Worm (Caenorhabditis elegans) whole organism, L1 larva: ENCODE measurements around the gene F46H5.4.
A peak's percentile ranks its signal among the peaks of the same experiment; 100 is the strongest.

ENCODE experiments used
- C04F5.9 ChIP-seq: sonication (generic microtip); optimal IDR thresholded peaks from 2 replicates; lab custom pipeline; 2016; ENCODE audit warnings: missing genetic modification characterization, missing compliant biosample characterization
- C34B4.2 ChIP-seq: sonication (generic microtip); optimal IDR thresholded peaks from 2 replicates; lab custom pipeline; 2017; ENCODE audit warnings: mild to moderate bottlenecking, missing genetic modification characterization, missing compliant biosample characterization
- F16B12.6 ChIP-seq: fragments of 150-350 bp; optimal IDR thresholded peaks from 2 replicates; lab custom pipeline; 2014; ENCODE audit warnings: missing biosample characterization, missing genetic modification characterization
- alr-1 ChIP-seq: fragments of 200-800 bp; sonication (Bioruptor generic); optimal IDR thresholded peaks from 2 replicates; lab custom pipeline; 2018; ENCODE audit warnings: borderline replicate concordance, mild to moderate bottlenecking, missing genetic modification characterization, missing compliant biosample characterization
- aly-2 ChIP-seq: fragments of 150-350 bp; optimal IDR thresholded peaks from 2 replicates; lab custom pipeline; 2014; ENCODE audit warnings: missing biosample characterization, missing genetic modification characterization
- ama-1 ChIP-seq: fragments of 150-350 bp; optimal IDR thresholded peaks from 2 replicates; lab custom pipeline; 2014
- blmp-1 ChIP-seq: fragments of 150-350 bp; optimal IDR thresholded peaks from 2 replicates; lab custom pipeline; 2014; ENCODE audit warnings: missing biosample characterization, missing genetic modification characterization
- ceh-82 ChIP-seq, 3 experiments: fragments of 150-350 bp in 1 of 3; sonication (generic microtip) in 2 of 3; optimal IDR thresholded peaks; 2 replicates each; lab custom pipeline; 2014 to 2017; ENCODE audit warnings: missing biosample characterization in 3 of 3, missing genetic modification characterization in 3 of 3
- ceh-90 ChIP-seq: sonication (generic microtip); optimal IDR thresholded peaks from 2 replicates; lab custom pipeline; 2016; ENCODE audit warnings: missing genetic modification characterization, missing compliant biosample characterization
- efl-3 ChIP-seq: fragments of 200-800 bp; sonication (Bioruptor generic); optimal IDR thresholded peaks from 2 replicates; lab custom pipeline; 2018; ENCODE audit warnings: mild to moderate bottlenecking, missing genetic modification characterization, missing compliant biosample characterization
- ets-5 ChIP-seq: fragments of 200-800 bp; sonication (Bioruptor generic); IDR thresholded peaks from 2 replicates; pipeline ENCODE4 v1.3.6; 2022; ENCODE audit warnings: missing genetic modification characterization, missing compliant biosample characterization
- hpl-2 ChIP-seq: fragments of 150-350 bp; optimal IDR thresholded peaks from 2 replicates; lab custom pipeline; 2014; ENCODE audit warnings: missing biosample characterization, missing genetic modification reagents, missing genetic modification characterization
- isw-1 ChIP-seq: fragments of 200-800 bp; sonication (Bioruptor generic); IDR thresholded peaks from 2 replicates; pipeline ENCODE4 v1.3.6; 2022; ENCODE audit warnings: missing genetic modification characterization, missing compliant biosample characterization
- lin-14 ChIP-seq: fragments of 200-800 bp; sonication (Bioruptor generic); optimal IDR thresholded peaks from 2 replicates; lab custom pipeline; 2018; ENCODE audit warnings: mild to moderate bottlenecking, missing genetic modification characterization, moderate library complexity, missing compliant biosample characterization
- lin-35 ChIP-seq, 2 experiments: fragments of 150-350 bp; optimal IDR thresholded peaks; 2 replicates each; lab custom pipeline; 2014; ENCODE audit warnings: missing biosample characterization in 2 of 2, missing genetic modification characterization in 2 of 2, missing genetic modification reagents in 2 of 2
- lsy-2 ChIP-seq, 2 experiments: fragments of 150-350 bp; optimal IDR thresholded peaks; 2 replicates each; lab custom pipeline; 2014; ENCODE audit warnings: missing biosample characterization in 2 of 2, missing genetic modification characterization in 2 of 2
- mab-9 ChIP-seq: fragments of 200-800 bp; sonication (Bioruptor generic); IDR thresholded peaks from 2 replicates; pipeline ENCODE4 v1.3.6; 2022; ENCODE audit warnings: missing genetic modification reagents, missing genetic modification characterization, missing compliant biosample characterization
- mef-2 ChIP-seq: fragments of 150-350 bp; optimal IDR thresholded peaks from 2 replicates; lab custom pipeline; 2014; ENCODE audit warnings: missing biosample characterization, missing genetic modification characterization
- mep-1 ChIP-seq: fragments of 150-350 bp; optimal IDR thresholded peaks from 2 replicates; lab custom pipeline; 2014; ENCODE audit warnings: missing biosample characterization, missing genetic modification characterization
- nhr-11 ChIP-seq: fragments of 150-350 bp; optimal IDR thresholded peaks from 2 replicates; lab custom pipeline; 2014; ENCODE audit warnings: missing biosample characterization, missing genetic modification characterization
- nhr-19 ChIP-seq: fragments of 200-800 bp; sonication (Bioruptor generic); conservative IDR thresholded peaks from 2 replicates; pipeline ENCODE4 v1.3.6; 2022; ENCODE audit warnings: missing genetic modification characterization, missing compliant biosample characterization
- nhr-20 ChIP-seq: sonication (generic microtip); optimal IDR thresholded peaks from 2 replicates; lab custom pipeline; 2016; ENCODE audit warnings: mild to moderate bottlenecking, missing genetic modification characterization, missing compliant biosample characterization
- nhr-28 ChIP-seq: fragments of 150-350 bp; optimal IDR thresholded peaks from 2 replicates; lab custom pipeline; 2014; ENCODE audit warnings: missing biosample characterization, missing genetic modification characterization
- nhr-71 ChIP-seq: sonication (generic microtip); optimal IDR thresholded peaks from 2 replicates; lab custom pipeline; 2016; ENCODE audit warnings: mild to moderate bottlenecking, missing genetic modification characterization, moderate library complexity, missing compliant biosample characterization
- nhr-77 ChIP-seq: fragments of 150-350 bp; optimal IDR thresholded peaks from 2 replicates; lab custom pipeline; 2014; ENCODE audit warnings: missing biosample characterization, missing genetic modification characterization
- nhr-85 ChIP-seq: sonication (generic microtip); peaks from one replicate; lab custom pipeline; 2016; ENCODE audit warnings: missing genetic modification characterization, inconsistent platforms, missing compliant biosample characterization
- pqm-1 ChIP-seq: sonication (generic microtip); optimal IDR thresholded peaks from 3 replicates; lab custom pipeline; 2017; ENCODE audit warnings: missing biosample characterization, missing genetic modification characterization
- rnt-1 ChIP-seq: sonication (generic microtip); optimal IDR thresholded peaks from 2 replicates; lab custom pipeline; 2016; ENCODE audit warnings: mild to moderate bottlenecking, missing genetic modification characterization, moderate library complexity, missing compliant biosample characterization
- sox-4 ChIP-seq: sonication (generic microtip); optimal IDR thresholded peaks from 2 replicates; lab custom pipeline; 2016; ENCODE audit warnings: missing genetic modification characterization, missing compliant biosample characterization
- sptf-1 ChIP-seq: fragments of 150-350 bp; optimal IDR thresholded peaks from 2 replicates; lab custom pipeline; 2014; ENCODE audit warnings: missing biosample characterization, missing genetic modification characterization
- tbx-2 ChIP-seq: sonication (generic microtip); optimal IDR thresholded peaks from 2 replicates; lab custom pipeline; 2016; ENCODE audit warnings: missing genetic modification characterization, missing compliant biosample characterization
- unc-130 ChIP-seq: fragments of 150-350 bp; optimal IDR thresholded peaks from 2 replicates; lab custom pipeline; 2017; ENCODE audit warnings: missing biosample characterization, missing genetic modification characterization, inconsistent platforms
- unc-86 ChIP-seq: sonication (generic microtip); optimal IDR thresholded peaks from 2 replicates; lab custom pipeline; 2016; ENCODE audit warnings: missing genetic modification characterization, missing compliant biosample characterization
- xbp-1 ChIP-seq: sonication (generic microtip); optimal IDR thresholded peaks from 2 replicates; lab custom pipeline; 2016; ENCODE audit warnings: missing genetic modification characterization, missing compliant biosample characterization
- zip-4 ChIP-seq: fragments of 200-800 bp; sonication (Bioruptor generic); optimal IDR thresholded peaks from 2 replicates; lab custom pipeline; 2018; ENCODE audit warnings: mild to moderate bottlenecking, missing genetic modification characterization, moderate library complexity, missing compliant biosample characterization
- ztf-11 ChIP-seq, 2 experiments: sonication (generic microtip); optimal IDR thresholded peaks; 2 replicates each; lab custom pipeline; 2016 to 2017; ENCODE audit warnings: missing genetic modification characterization in 2 of 2, missing biosample characterization in 1 of 2, missing compliant biosample characterization in 1 of 2
- ztf-4 ChIP-seq: fragments of 150-350 bp; optimal IDR thresholded peaks from 2 replicates; lab custom pipeline; 2014; ENCODE audit warnings: missing biosample characterization, missing genetic modification characterization

F46H5.4 gene

DNA sequence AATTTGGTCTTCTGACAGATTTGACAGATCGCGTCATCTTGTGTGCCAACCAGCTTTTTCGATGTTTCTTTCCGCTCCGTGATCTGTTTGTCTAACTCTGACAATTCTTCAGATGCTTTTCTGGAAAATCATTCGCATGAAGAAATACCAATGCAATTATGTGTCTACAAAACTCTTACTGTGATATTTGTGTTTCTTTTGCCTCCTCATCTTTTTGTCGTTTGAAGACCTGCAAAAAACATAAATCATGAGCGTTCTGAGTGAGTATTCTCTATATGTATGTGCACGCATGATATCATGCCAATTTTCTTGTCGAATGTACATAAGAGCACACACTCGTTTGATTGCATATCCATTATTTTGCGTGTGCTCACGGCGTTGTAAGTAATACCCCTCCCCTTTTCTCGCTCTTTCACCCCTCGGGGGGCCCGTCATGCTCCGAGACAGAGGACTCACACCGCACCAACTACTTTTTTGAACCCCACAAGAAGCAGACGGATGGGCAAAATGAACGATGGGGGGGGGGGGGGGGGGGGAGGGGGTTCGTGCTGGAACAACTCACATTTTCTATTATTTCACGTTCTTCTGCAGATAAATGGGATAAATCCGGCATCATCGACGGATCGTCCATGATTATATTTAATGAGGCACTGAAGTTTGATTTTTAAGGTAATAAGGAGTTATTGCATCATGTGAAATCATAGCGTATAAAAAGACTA, 25.4 kb upstream of the F46H5.4 start, which contains the start of gene unc-10:
Gene unc-10 (minus strand): TSS at position 652 of the 719 bp plus-strand sequence.
- TF ChIP-seq alr-1 (tag; lab: Kevin White, UChicago) = no peak
- TF ChIP-seq lin-35 (GFP tag; optimal IDR thresholded peaks at IDR 0.05; lab: Kevin White, UChicago) = no peak
- no peak for TF ChIP-seq ztf-11 (tag; optimal IDR thresholded peaks at IDR 0.05; lab: Kevin White, UChicago)
- no peak for TF ChIP-seq C04F5.9
- no peak for TF ChIP-seq nhr-77 (tag; lab: Kevin White, UChicago)
- no peak for TF ChIP-seq unc-130 (tag; lab: Kevin White, UChicago)
- no peak for TF ChIP-seq isw-1 (GFP tag; lab: Robert Waterston, UW)
- TF ChIP-seq mep-1 = no peak
- TF ChIP-seq aly-2 (tag; lab: Kevin White, UChicago) = no peak

ce11 chrX:7278095-7278494, 23.7 kb upstream of the F46H5.4 start:
- TF ChIP-seq nhr-85 (tag; lab: Kevin White, UChicago) = no peak
- TF ChIP-seq, all 84 proteins: peak for 0

DNA sequence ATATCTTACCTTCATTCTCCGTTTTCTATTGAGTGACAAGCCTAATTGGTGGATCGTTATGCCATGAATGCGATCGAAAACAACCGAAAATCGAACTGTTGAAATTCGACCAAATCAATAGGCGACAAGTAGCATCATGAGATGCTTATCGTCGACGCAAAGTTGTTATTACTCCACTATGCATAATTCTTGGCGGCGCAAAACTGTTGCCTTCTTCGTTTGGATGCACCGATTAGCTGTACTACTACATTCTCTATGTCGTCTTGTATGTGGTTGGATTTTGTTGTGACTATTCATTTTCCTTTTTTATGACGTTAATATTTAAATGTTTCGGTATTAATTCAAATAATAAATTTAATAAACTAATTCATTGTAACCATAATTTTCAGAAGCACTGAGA, 17.6 kb upstream of the F46H5.4 start, which contains the start of gene F46H5.11:
Gene F46H5.11 (minus strand): TSS at position 101 of the 400 bp plus-strand sequence.
- no peak for TF ChIP-seq ztf-4
- TF ChIP-seq xbp-1 (tag; lab: Kevin White, UChicago) = no peak
- no peak for TF ChIP-seq lsy-2 (tag; optimal IDR thresholded peaks at IDR 0.05; lab: Kevin White, UChicago)
- TF ChIP-seq tbx-2 (tag; lab: Kevin White, UChicago) = no peak
- no peak for TF ChIP-seq nhr-28 (tag; lab: Kevin White, UChicago)
- no peak for TF ChIP-seq ceh-90 (tag; lab: Kevin White, UChicago)
- no peak for TF ChIP-seq pqm-1 (tag; lab: Kevin White, UChicago)
- TF ChIP-seq ama-1 (lab: Kevin White, UChicago) = no peak
- TF ChIP-seq nhr-19 (GFP tag; lab: Robert Waterston, UW) = no peak
- TF ChIP-seq rnt-1 = no peak
- no peak for TF ChIP-seq F16B12.6 (tag; lab: Kevin White, UChicago)
- TF ChIP-seq nhr-11 = no peak
- TF ChIP-seq ceh-82 (tag; optimal IDR thresholded peaks at IDR 0.05; lab: Kevin White, UChicago) = no peak
- TF ChIP-seq, all 84 proteins: peak for 0

- TF ChIP-seq zip-4 = no peak
- peak; percentile 22 for TF ChIP-seq blmp-1 (tag; lab: Kevin White, UChicago)
Observed at ce11 chrX:7269379-7269778, 15.0 kb upstream of the F46H5.4 start, which contains the start of gene grd-7. grd-7 (minus strand) TSS chrX:7269479.

DNA sequence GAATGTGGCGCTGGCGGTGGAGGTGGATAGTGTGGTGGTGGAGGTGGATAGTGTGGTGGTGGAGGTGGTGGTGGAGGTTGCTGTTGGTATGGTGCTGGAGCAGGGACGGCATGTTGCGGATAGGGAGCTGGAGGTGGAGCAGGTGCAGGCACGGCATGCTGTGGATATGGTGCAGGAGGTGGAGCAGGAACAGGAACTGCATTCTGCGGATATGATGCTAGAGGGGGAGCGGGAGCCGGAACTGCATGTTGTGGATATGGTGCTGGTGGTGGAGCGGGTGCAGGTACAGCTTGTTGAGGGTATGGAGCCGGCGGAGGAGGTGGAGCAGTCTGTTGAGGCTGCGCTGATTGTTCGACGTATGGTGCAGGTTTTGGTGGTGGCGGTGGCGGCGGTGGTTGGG, 14.6 kb upstream of the F46H5.4 start:
- TF ChIP-seq sox-4 (tag; lab: Kevin White, UChicago) (no peak), nhr-20 (tag; lab: Kevin White, UChicago) (no peak), sptf-1 (tag; lab: Kevin White, UChicago) (no peak), nhr-71 (tag; lab: Kevin White, UChicago) (no peak), mef-2 (tag; lab: Kevin White, UChicago) (no peak), C34B4.2 (tag; lab: Kevin White, UChicago) (no peak), pqm-1 (tag; lab: Kevin White, UChicago) (no peak), ceh-90 (tag; lab: Kevin White, UChicago) (no peak), rnt-1 (no peak), ets-5 (no peak), unc-86 (tag; lab: Kevin White, UChicago) (no peak), efl-3 (GFP tag; lab: Kevin White, UChicago) (no peak), mab-9 (no peak), nhr-85 (tag; lab: Kevin White, UChicago) (no peak), hpl-2 (GFP tag; lab: Kevin White, UChicago) (no peak), ztf-4 (no peak), lin-14 (GFP tag; lab: Kevin White, UChicago) (no peak)
